Fruit fly (Drosophila melanogaster) Kc167 (cell line): Measurements from ENCODE around the gene CG6163.

Experiments
- Sin3A ChIP-seq: fragments of >200 bp; optimal IDR thresholded peaks from 2 replicates; lab custom pipeline; 2018; ENCODE audit warnings: missing external identifiers
- insv ChIP-seq: fragments of >200 bp; optimal IDR thresholded peaks from 3 replicates; lab custom pipeline; 2018; ENCODE audit warnings: missing external identifiers

DNA sequence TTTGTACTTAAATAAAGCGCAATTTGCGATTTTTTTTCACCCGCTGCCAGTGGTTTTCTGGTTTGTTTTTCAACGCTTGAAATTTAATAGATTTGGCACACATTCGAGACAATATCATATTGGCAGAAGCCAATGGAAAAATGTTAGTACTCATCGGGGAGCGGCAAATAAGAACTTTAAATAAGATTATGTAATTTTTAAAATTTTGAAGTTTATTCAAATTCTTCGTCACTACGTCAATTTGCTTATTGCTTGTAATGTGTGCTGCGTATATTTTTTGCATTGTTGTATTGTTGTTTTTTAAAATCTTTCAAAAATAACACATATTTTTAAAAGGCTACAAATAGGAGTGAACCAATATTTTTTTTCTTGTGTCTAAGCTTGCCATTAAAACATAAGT lies 17.7 kb downstream of the CG6163 start:
- TF ChIP-seq Sin3A (lab: Kevin White, UChicago) (no peak), insv (lab: Kevin White, UChicago) (no peak)
